Worm (Caenorhabditis elegans) whole organism, L3 larva: Measurements from ENCODE around the gene C26D10.7.
A peak's percentile ranks its signal among the peaks of the same experiment; 100 is the strongest.

Experiments
- R02D3.7 ChIP-seq: fragments of 150-350 bp; optimal IDR thresholded peaks from 2 replicates; lab custom pipeline; 2014; ENCODE audit warnings: missing biosample characterization, missing genetic modification characterization
- ZK546.5 ChIP-seq: sonication (generic microtip); optimal IDR thresholded peaks from 2 replicates; lab custom pipeline; 2017; ENCODE audit warnings: missing biosample characterization, missing genetic modification characterization
- aly-2 ChIP-seq: fragments of 150-350 bp; optimal IDR thresholded peaks from 2 replicates; lab custom pipeline; 2014; ENCODE audit warnings: missing biosample characterization, missing genetic modification characterization
- ama-1 ChIP-seq: fragments of 150-350 bp; optimal IDR thresholded peaks from 2 replicates; lab custom pipeline; 2018
- ceh-16 ChIP-seq: sonication (generic microtip); optimal IDR thresholded peaks from 2 replicates; lab custom pipeline; 2017; ENCODE audit warnings: missing biosample characterization, missing genetic modification characterization
- ceh-28 ChIP-seq: fragments of 150-350 bp; optimal IDR thresholded peaks from 2 replicates; lab custom pipeline; 2014; ENCODE audit warnings: missing biosample characterization, missing genetic modification reagents, missing genetic modification characterization
- ceh-82 ChIP-seq: fragments of 150-350 bp; optimal IDR thresholded peaks from 2 replicates; lab custom pipeline; 2014; ENCODE audit warnings: missing biosample characterization, missing genetic modification characterization
- ceh-9 ChIP-seq: sonication (generic microtip); optimal IDR thresholded peaks from 2 replicates; lab custom pipeline; 2018; ENCODE audit warnings: missing biosample characterization, missing genetic modification characterization
- daf-12 ChIP-seq: fragments of 150-350 bp; optimal IDR thresholded peaks from 2 replicates; lab custom pipeline; 2014; ENCODE audit warnings: missing biosample characterization, missing genetic modification reagents, missing genetic modification characterization
- egl-27 ChIP-seq: sonication (generic microtip); optimal IDR thresholded peaks from 4 replicates; lab custom pipeline; 2017; ENCODE audit warnings: missing biosample characterization, missing genetic modification reagents, missing genetic modification characterization
- egl-5 ChIP-seq: fragments of 150-350 bp; optimal IDR thresholded peaks from 2 replicates; lab custom pipeline; 2017; ENCODE audit warnings: missing biosample characterization, missing genetic modification reagents, missing genetic modification characterization, inconsistent platforms
- elt-2 ChIP-seq: sonication (generic microtip); optimal IDR thresholded peaks from 2 replicates; lab custom pipeline; 2016; ENCODE audit warnings: missing genetic modification reagents, mild to moderate bottlenecking, missing genetic modification characterization, missing compliant biosample characterization
- elt-3 ChIP-seq, 3 experiments: fragments of 150-350 bp in 1 of 3; sonication (generic microtip) in 2 of 3; optimal IDR thresholded peaks; 2 replicates in 2 of 3; 4 replicates in 1 of 3; lab custom pipeline; 2014 to 2017; ENCODE audit warnings: missing biosample characterization in 3 of 3, missing genetic modification characterization in 3 of 3
- eor-1 ChIP-seq, 2 experiments: fragments of 150-350 bp; optimal IDR thresholded peaks; 2 replicates each; lab custom pipeline; 2014 to 2018; ENCODE audit warnings: missing biosample characterization in 2 of 2, missing genetic modification characterization in 2 of 2
- fkh-2 ChIP-seq: fragments of 150-350 bp; optimal IDR thresholded peaks from 2 replicates; lab custom pipeline; 2014; ENCODE audit warnings: missing biosample characterization, missing genetic modification reagents, missing genetic modification characterization
- hmg-11 ChIP-seq: sonication (generic microtip); optimal IDR thresholded peaks from 2 replicates; lab custom pipeline; 2016; ENCODE audit warnings: missing genetic modification characterization, missing compliant biosample characterization
- jun-1 ChIP-seq: fragments of 150-350 bp; optimal IDR thresholded peaks from 2 replicates; lab custom pipeline; 2014; ENCODE audit warnings: missing biosample characterization, missing genetic modification reagents, missing genetic modification characterization
- lin-15B ChIP-seq: fragments of 150-350 bp; optimal IDR thresholded peaks from 2 replicates; lab custom pipeline; 2014; ENCODE audit warnings: missing biosample characterization, missing genetic modification characterization
- lin-39 ChIP-seq: fragments of 150-350 bp; optimal IDR thresholded peaks from 2 replicates; lab custom pipeline; 2018; ENCODE audit warnings: missing biosample characterization, missing genetic modification reagents, missing genetic modification characterization
- lsy-12 ChIP-seq: sonication (generic microtip); optimal IDR thresholded peaks from 2 replicates; lab custom pipeline; 2016; ENCODE audit warnings: mild to moderate bottlenecking, missing genetic modification characterization, missing compliant biosample characterization
- mdl-1 ChIP-seq: fragments of 150-350 bp; optimal IDR thresholded peaks from 2 replicates; lab custom pipeline; 2014; ENCODE audit warnings: missing biosample characterization, missing genetic modification characterization
- nfya-1 ChIP-seq: sonication (generic microtip); optimal IDR thresholded peaks from 2 replicates; lab custom pipeline; 2017; ENCODE audit warnings: missing genetic modification characterization, mild to moderate bottlenecking, missing compliant biosample characterization, antibody characterized with exemption, moderate library complexity; ENCODE audit not compliant: insufficient read depth
- nhr-12 ChIP-seq: fragments of 150-350 bp; optimal IDR thresholded peaks from 2 replicates; lab custom pipeline; 2014; ENCODE audit warnings: missing biosample characterization, missing genetic modification characterization
- nhr-23 ChIP-seq: fragments of 150-350 bp; optimal IDR thresholded peaks from 2 replicates; lab custom pipeline; 2014; ENCODE audit warnings: missing biosample characterization, missing genetic modification reagents, missing genetic modification characterization
- nhr-237 ChIP-seq: fragments of 150-350 bp; optimal IDR thresholded peaks from 2 replicates; lab custom pipeline; 2014; ENCODE audit warnings: missing biosample characterization, missing genetic modification characterization
- nhr-25 ChIP-seq: sonication (generic microtip); optimal IDR thresholded peaks from 2 replicates; lab custom pipeline; 2017; ENCODE audit warnings: missing biosample characterization, missing genetic modification characterization
- nhr-28 ChIP-seq: fragments of 150-350 bp; optimal IDR thresholded peaks from 2 replicates; lab custom pipeline; 2014; ENCODE audit warnings: missing biosample characterization, missing genetic modification characterization
- nhr-43 ChIP-seq: sonication (generic microtip); optimal IDR thresholded peaks from 2 replicates; lab custom pipeline; 2016; ENCODE audit warnings: mild to moderate bottlenecking, missing genetic modification characterization, missing compliant biosample characterization; ENCODE audit not compliant: poor library complexity, severe bottlenecking
- nhr-67 ChIP-seq: fragments of 150-350 bp; optimal IDR thresholded peaks from 2 replicates; lab custom pipeline; 2014; ENCODE audit warnings: missing biosample characterization, missing genetic modification characterization
- pha-4 ChIP-seq: fragments of 150-350 bp; optimal IDR thresholded peaks from 2 replicates; lab custom pipeline; 2014; ENCODE audit warnings: missing biosample characterization, missing genetic modification reagents, missing genetic modification characterization
- pqm-1 ChIP-seq: fragments of 150-350 bp; optimal IDR thresholded peaks from 2 replicates; lab custom pipeline; 2017; ENCODE audit warnings: missing biosample characterization, missing genetic modification characterization, inconsistent platforms
- sea-2 ChIP-seq: fragments of 150-350 bp; sonication (generic microtip); optimal IDR thresholded peaks from 4 replicates; lab custom pipeline; 2014; ENCODE audit warnings: missing biosample characterization, missing genetic modification reagents, missing genetic modification characterization
- skn-1 ChIP-seq: fragments of 150-350 bp; optimal IDR thresholded peaks from 2 replicates; lab custom pipeline; 2014; ENCODE audit warnings: missing biosample characterization, missing genetic modification characterization
- snpc-4 ChIP-seq: fragments of 150-350 bp; optimal IDR thresholded peaks from 2 replicates; lab custom pipeline; 2014; ENCODE audit warnings: missing biosample characterization, missing genetic modification characterization
- unc-39 ChIP-seq: sonication (generic microtip); optimal IDR thresholded peaks from 4 replicates; lab custom pipeline; 2017; ENCODE audit warnings: missing biosample characterization, missing genetic modification characterization
- unc-62 ChIP-seq: fragments of 150-350 bp; sonication (generic microtip); optimal IDR thresholded peaks from 4 replicates; lab custom pipeline; 2014; ENCODE audit warnings: missing biosample characterization, missing genetic modification reagents, missing genetic modification characterization
- zag-1 ChIP-seq: fragments of 150-350 bp; optimal IDR thresholded peaks from 2 replicates; lab custom pipeline; 2014; ENCODE audit warnings: missing biosample characterization, missing genetic modification characterization
- ztf-4 ChIP-seq: fragments of 150-350 bp; optimal IDR thresholded peaks from 2 replicates; lab custom pipeline; 2014; ENCODE audit warnings: missing biosample characterization, missing genetic modification characterization

The C26D10.7 gene

DNA sequence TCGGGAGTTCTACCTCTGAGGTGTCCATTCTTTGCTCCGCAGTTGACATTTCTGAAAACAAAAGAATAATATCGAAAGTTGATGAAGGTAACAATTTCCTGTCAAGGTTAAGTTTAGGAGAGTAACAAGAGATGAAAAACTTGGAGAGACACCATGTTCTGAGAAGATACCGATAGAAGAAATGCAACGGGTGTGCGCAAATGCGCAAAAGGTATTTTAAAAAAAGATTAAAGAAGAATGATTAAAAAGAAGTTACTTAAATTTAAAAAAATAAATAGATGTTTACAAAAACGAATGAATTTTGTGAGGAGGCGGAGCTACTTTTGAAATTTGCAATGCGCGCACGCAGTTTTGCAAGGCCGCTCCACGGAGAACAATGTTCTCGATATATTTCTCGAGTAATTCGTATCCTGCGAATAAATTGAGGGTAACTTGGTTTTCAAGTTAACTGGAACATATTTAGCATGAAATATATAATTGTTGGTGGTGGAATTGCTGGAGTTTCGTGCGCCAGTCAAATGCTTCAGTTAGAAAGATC, 8.7 kb upstream of the C26D10.7 start, which contains the start of the genes ran-3 and C26D10.3:
ran-3 (minus strand) TSS at position 51 of the 538 bp plus-strand sequence.
C26D10.3 (plus strand) TSS at position 385 of the 538 bp plus-strand sequence.
- no peak for TF ChIP-seq sea-2 (GFP tag; lab: Kevin White, UChicago)
- TF ChIP-seq nhr-23, result peak; percentile 36
- TF ChIP-seq unc-62 (GFP tag; lab: Kevin White, UChicago), result no peak
- no peak for TF ChIP-seq nhr-237 (tag; lab: Kevin White, UChicago)
- no peak for TF ChIP-seq aly-2 (tag; lab: Kevin White, UChicago)
- TF ChIP-seq ZK546.5, result no peak
- peak; percentile 95 for TF ChIP-seq pha-4 (tag; lab: Kevin White, UChicago)
- TF ChIP-seq nfya-1 (tag; lab: Kevin White, UChicago), result peak; percentile 31
- TF ChIP-seq lin-39 (tag; lab: Kevin White, UChicago), result peak; percentile 17
- TF ChIP-seq hmg-11 (tag; lab: Kevin White, UChicago), result peak; percentile 32
- peak; percentile 37 for TF ChIP-seq nhr-43 (tag; lab: Kevin White, UChicago)

DNA sequence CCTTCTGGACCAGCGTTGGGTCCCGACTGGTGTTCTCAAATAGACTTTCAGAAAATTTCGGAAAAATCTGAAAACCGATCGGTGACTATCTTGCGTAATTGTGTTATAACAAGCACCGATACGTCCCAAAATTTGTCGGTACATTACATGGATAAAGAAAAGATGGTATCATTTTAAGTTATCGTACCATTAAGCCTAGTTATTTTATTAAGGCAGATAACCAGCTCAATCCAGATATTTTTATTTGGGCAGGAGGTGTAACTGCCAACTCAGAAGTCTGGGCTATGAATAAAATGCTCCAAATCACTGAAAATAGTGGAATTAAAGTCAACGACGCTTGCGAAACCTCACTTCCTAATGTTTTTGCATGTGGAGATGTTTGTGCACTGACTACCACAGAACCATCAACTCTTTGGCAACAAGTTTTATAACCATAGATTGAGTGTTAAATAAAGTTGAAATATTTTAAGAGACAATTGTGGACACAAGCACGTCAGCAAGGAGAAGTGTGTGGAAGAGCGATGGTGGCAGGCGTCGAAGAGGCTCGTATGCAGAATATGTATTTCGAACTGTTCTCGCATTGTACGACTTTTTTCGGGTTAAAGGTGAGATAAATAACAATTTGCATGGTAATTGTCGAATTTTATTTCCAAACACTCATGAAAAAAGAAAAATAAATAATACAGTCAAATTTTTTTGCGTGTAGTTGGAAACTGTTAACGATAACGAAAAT, 7.3 kb upstream of the C26D10.7 start:
- TF ChIP-seq ama-1 (no peak), mdl-1 (tag; lab: Kevin White, UChicago) (no peak), lsy-12 (tag; lab: Kevin White, UChicago) (no peak), elt-3 (tag; optimal IDR thresholded peaks at IDR 0.05; lab: Kevin White, UChicago) (no peak), snpc-4 (tag; lab: Kevin White, UChicago) (no peak), ceh-28 (tag; lab: Kevin White, UChicago) (no peak), eor-1 (tag; optimal IDR thresholded peaks at IDR 0.05; lab: Kevin White, UChicago) (no peak), hmg-11 (tag; lab: Kevin White, UChicago) (no peak), zag-1 (tag; lab: Kevin White, UChicago) (no peak), ceh-9 (no peak)

- no peak for TF ChIP-seq jun-1 (tag; lab: Kevin White, UChicago)
- TF ChIP-seq skn-1, result no peak
- TF ChIP-seq ceh-82, result no peak
- TF ChIP-seq egl-5, result no peak
- TF ChIP-seq unc-62 (GFP tag; lab: Kevin White, UChicago), result no peak
- no peak for TF ChIP-seq lin-15B (tag; lab: Kevin White, UChicago)
- TF ChIP-seq unc-39 (tag; lab: Kevin White, UChicago), result no peak
- TF ChIP-seq ZK546.5, result no peak
- no peak for TF ChIP-seq fkh-2 (tag; lab: Kevin White, UChicago)
- TF ChIP-seq nhr-67 (tag; lab: Kevin White, UChicago), result no peak
- no peak for TF ChIP-seq nhr-43 (tag; lab: Kevin White, UChicago)
- no peak for TF ChIP-seq nhr-237 (tag; lab: Kevin White, UChicago)
- no peak for TF ChIP-seq ceh-16 (tag; lab: Kevin White, UChicago)
Measured at ce11 chrII:8327450-8327849, 6.3 kb upstream of the C26D10.7 start.

DNA sequence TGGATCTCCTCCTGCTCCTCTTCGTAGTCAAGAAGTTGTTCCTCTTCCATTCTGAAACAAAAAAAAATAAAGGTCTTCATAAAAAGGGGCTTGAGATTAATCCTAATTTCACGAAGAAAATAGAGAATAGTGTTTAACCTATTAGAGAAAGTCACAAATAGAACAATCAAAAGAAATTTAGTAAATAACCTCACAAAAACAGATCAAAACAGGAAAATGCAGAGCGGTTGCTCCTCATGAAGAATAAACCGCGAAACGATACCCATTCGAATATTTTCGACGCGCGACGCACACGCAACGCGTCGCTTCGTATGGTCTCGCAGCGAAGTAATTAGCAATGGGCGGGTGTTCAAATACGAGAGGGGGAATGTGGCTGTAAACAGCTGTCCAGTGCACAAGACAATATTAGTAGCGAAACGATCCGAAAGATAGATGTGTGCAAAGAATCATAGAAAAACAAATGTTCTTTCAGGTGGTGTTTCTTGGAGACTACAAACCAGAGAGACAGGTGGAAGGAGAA, 4.9 kb upstream of the C26D10.7 start, which contains the start of gene hel-1:
hel-1 (minus strand) TSS at position 51 of the 520 bp plus-strand sequence.
- TF ChIP-seq daf-12 (no peak), egl-5 (peak; percentile 99), pha-4 (tag; lab: Kevin White, UChicago) (peak; percentile 96), aly-2 (tag; lab: Kevin White, UChicago) (no peak), elt-2 (tag; lab: Kevin White, UChicago) (peak; percentile 42), nhr-12 (no peak), nhr-25 (tag; lab: Kevin White, UChicago) (peak; percentile 86), nfya-1 (tag; lab: Kevin White, UChicago) (peak; percentile 92), nhr-28 (no peak), skn-1 (peak; percentile 25), nhr-23 (peak; percentile 77), egl-27 (tag; lab: Kevin White, UChicago) (no peak), snpc-4 (tag; lab: Kevin White, UChicago) (peak; percentile 42), lin-15B (tag; lab: Kevin White, UChicago) (peak; percentile 90), pqm-1 (tag; lab: Kevin White, UChicago) (peak; percentile 8), ztf-4 (tag; lab: Kevin White, UChicago) (no peak), ama-1 (peak; percentile 43), unc-62 (GFP tag; lab: Kevin White, UChicago) (no peak), lin-39 (tag; lab: Kevin White, UChicago) (peak; percentile 100), R02D3.7 (peak; percentile 62), elt-3 (tag; optimal IDR thresholded peaks at IDR 0.05; lab: Kevin White, UChicago) (no peak), ceh-28 (tag; lab: Kevin White, UChicago) (peak; percentile 24)
